Worm (Caenorhabditis elegans) whole organism, L3 larva: Measurements from ENCODE around the gene T23E7.6.
A peak's percentile ranks its signal among the peaks of the same experiment; 100 is the strongest.

ENCODE experiments used
- R02D3.7 ChIP-seq: fragments of 150-350 bp; optimal IDR thresholded peaks from 2 replicates; lab custom pipeline; 2014; ENCODE audit warnings: missing biosample characterization, missing genetic modification characterization
- aly-2 ChIP-seq: fragments of 150-350 bp; optimal IDR thresholded peaks from 2 replicates; lab custom pipeline; 2014; ENCODE audit warnings: missing biosample characterization, missing genetic modification characterization
- ama-1 ChIP-seq: fragments of 150-350 bp; optimal IDR thresholded peaks from 2 replicates; lab custom pipeline; 2018
- ceh-16 ChIP-seq: sonication (generic microtip); optimal IDR thresholded peaks from 2 replicates; lab custom pipeline; 2017; ENCODE audit warnings: missing biosample characterization, missing genetic modification characterization
- ceh-28 ChIP-seq: fragments of 150-350 bp; optimal IDR thresholded peaks from 2 replicates; lab custom pipeline; 2014; ENCODE audit warnings: missing biosample characterization, missing genetic modification reagents, missing genetic modification characterization
- ceh-82 ChIP-seq: fragments of 150-350 bp; optimal IDR thresholded peaks from 2 replicates; lab custom pipeline; 2014; ENCODE audit warnings: missing biosample characterization, missing genetic modification characterization
- ceh-9 ChIP-seq: sonication (generic microtip); optimal IDR thresholded peaks from 2 replicates; lab custom pipeline; 2018; ENCODE audit warnings: missing biosample characterization, missing genetic modification characterization
- daf-12 ChIP-seq: fragments of 150-350 bp; optimal IDR thresholded peaks from 2 replicates; lab custom pipeline; 2014; ENCODE audit warnings: missing biosample characterization, missing genetic modification reagents, missing genetic modification characterization
- egl-27 ChIP-seq: sonication (generic microtip); optimal IDR thresholded peaks from 4 replicates; lab custom pipeline; 2017; ENCODE audit warnings: missing biosample characterization, missing genetic modification reagents, missing genetic modification characterization
- egl-5 ChIP-seq: fragments of 150-350 bp; optimal IDR thresholded peaks from 2 replicates; lab custom pipeline; 2017; ENCODE audit warnings: missing biosample characterization, missing genetic modification reagents, missing genetic modification characterization, inconsistent platforms
- elt-2 ChIP-seq: sonication (generic microtip); optimal IDR thresholded peaks from 2 replicates; lab custom pipeline; 2016; ENCODE audit warnings: missing genetic modification reagents, mild to moderate bottlenecking, missing genetic modification characterization, missing compliant biosample characterization
- elt-3 ChIP-seq, 3 experiments: fragments of 150-350 bp in 1 of 3; sonication (generic microtip) in 2 of 3; optimal IDR thresholded peaks; 2 replicates in 2 of 3; 4 replicates in 1 of 3; lab custom pipeline; 2014 to 2017; ENCODE audit warnings: missing biosample characterization in 3 of 3, missing genetic modification characterization in 3 of 3
- eor-1 ChIP-seq, 2 experiments: fragments of 150-350 bp; optimal IDR thresholded peaks; 2 replicates each; lab custom pipeline; 2014 to 2018; ENCODE audit warnings: missing biosample characterization in 2 of 2, missing genetic modification characterization in 2 of 2
- fkh-10 ChIP-seq: sonication (generic microtip); optimal IDR thresholded peaks from 2 replicates; lab custom pipeline; 2017; ENCODE audit warnings: missing biosample characterization, missing genetic modification reagents, missing genetic modification characterization
- fkh-2 ChIP-seq: fragments of 150-350 bp; optimal IDR thresholded peaks from 2 replicates; lab custom pipeline; 2014; ENCODE audit warnings: missing biosample characterization, missing genetic modification reagents, missing genetic modification characterization
- fos-1 ChIP-seq: fragments of 150-350 bp; optimal IDR thresholded peaks from 2 replicates; lab custom pipeline; 2014; ENCODE audit warnings: missing biosample characterization, missing genetic modification characterization
- hmg-11 ChIP-seq: sonication (generic microtip); optimal IDR thresholded peaks from 2 replicates; lab custom pipeline; 2016; ENCODE audit warnings: missing genetic modification characterization, missing compliant biosample characterization
- jun-1 ChIP-seq: fragments of 150-350 bp; optimal IDR thresholded peaks from 2 replicates; lab custom pipeline; 2014; ENCODE audit warnings: missing biosample characterization, missing genetic modification reagents, missing genetic modification characterization
- lin-15B ChIP-seq: fragments of 150-350 bp; optimal IDR thresholded peaks from 2 replicates; lab custom pipeline; 2014; ENCODE audit warnings: missing biosample characterization, missing genetic modification characterization
- lsy-12 ChIP-seq: sonication (generic microtip); optimal IDR thresholded peaks from 2 replicates; lab custom pipeline; 2016; ENCODE audit warnings: mild to moderate bottlenecking, missing genetic modification characterization, missing compliant biosample characterization
- mdl-1 ChIP-seq: fragments of 150-350 bp; optimal IDR thresholded peaks from 2 replicates; lab custom pipeline; 2014; ENCODE audit warnings: missing biosample characterization, missing genetic modification characterization
- mml-1 ChIP-seq: fragments of 150-350 bp; sonication (generic microtip); optimal IDR thresholded peaks from 3 replicates; lab custom pipeline; 2014; ENCODE audit warnings: missing biosample characterization, missing genetic modification characterization
- nfya-1 ChIP-seq: sonication (generic microtip); optimal IDR thresholded peaks from 2 replicates; lab custom pipeline; 2017; ENCODE audit warnings: missing genetic modification characterization, mild to moderate bottlenecking, missing compliant biosample characterization, antibody characterized with exemption, moderate library complexity; ENCODE audit not compliant: insufficient read depth
- nhr-11 ChIP-seq: fragments of 150-350 bp; optimal IDR thresholded peaks from 2 replicates; lab custom pipeline; 2014; ENCODE audit warnings: missing biosample characterization, missing genetic modification characterization
- nhr-23 ChIP-seq: fragments of 150-350 bp; optimal IDR thresholded peaks from 2 replicates; lab custom pipeline; 2014; ENCODE audit warnings: missing biosample characterization, missing genetic modification reagents, missing genetic modification characterization
- nhr-237 ChIP-seq: fragments of 150-350 bp; optimal IDR thresholded peaks from 2 replicates; lab custom pipeline; 2014; ENCODE audit warnings: missing biosample characterization, missing genetic modification characterization
- nhr-25 ChIP-seq: sonication (generic microtip); optimal IDR thresholded peaks from 2 replicates; lab custom pipeline; 2017; ENCODE audit warnings: missing biosample characterization, missing genetic modification characterization
- nhr-43 ChIP-seq: sonication (generic microtip); optimal IDR thresholded peaks from 2 replicates; lab custom pipeline; 2016; ENCODE audit warnings: mild to moderate bottlenecking, missing genetic modification characterization, missing compliant biosample characterization; ENCODE audit not compliant: poor library complexity, severe bottlenecking
- nhr-67 ChIP-seq: fragments of 150-350 bp; optimal IDR thresholded peaks from 2 replicates; lab custom pipeline; 2014; ENCODE audit warnings: missing biosample characterization, missing genetic modification characterization
- pha-4 ChIP-seq: fragments of 150-350 bp; optimal IDR thresholded peaks from 2 replicates; lab custom pipeline; 2014; ENCODE audit warnings: missing biosample characterization, missing genetic modification reagents, missing genetic modification characterization
- pqm-1 ChIP-seq: fragments of 150-350 bp; optimal IDR thresholded peaks from 2 replicates; lab custom pipeline; 2017; ENCODE audit warnings: missing biosample characterization, missing genetic modification characterization, inconsistent platforms
- sea-2 ChIP-seq: fragments of 150-350 bp; sonication (generic microtip); optimal IDR thresholded peaks from 4 replicates; lab custom pipeline; 2014; ENCODE audit warnings: missing biosample characterization, missing genetic modification reagents, missing genetic modification characterization
- skn-1 ChIP-seq: fragments of 150-350 bp; optimal IDR thresholded peaks from 2 replicates; lab custom pipeline; 2014; ENCODE audit warnings: missing biosample characterization, missing genetic modification characterization
- snpc-4 ChIP-seq: fragments of 150-350 bp; optimal IDR thresholded peaks from 2 replicates; lab custom pipeline; 2014; ENCODE audit warnings: missing biosample characterization, missing genetic modification characterization
- tbx-2 ChIP-seq: sonication (generic microtip); optimal IDR thresholded peaks from 2 replicates; lab custom pipeline; 2016; ENCODE audit warnings: mild to moderate bottlenecking, missing genetic modification characterization, missing compliant biosample characterization
- unc-39 ChIP-seq: sonication (generic microtip); optimal IDR thresholded peaks from 4 replicates; lab custom pipeline; 2017; ENCODE audit warnings: missing biosample characterization, missing genetic modification characterization
- zag-1 ChIP-seq: fragments of 150-350 bp; optimal IDR thresholded peaks from 2 replicates; lab custom pipeline; 2014; ENCODE audit warnings: missing biosample characterization, missing genetic modification characterization
- ztf-11 ChIP-seq: fragments of 150-350 bp; optimal IDR thresholded peaks from 2 replicates; lab custom pipeline; 2014; ENCODE audit warnings: missing biosample characterization, missing genetic modification characterization

T23E7.6 gene

ce11 chrX:17640790-17641189 is 43.8 kb downstream of the T23E7.6 start, which contains the start of gene H18N23.2:
TSS of gene H18N23.2 (minus strand) at chrX:17640871.
- peak; percentile 52 for TF ChIP-seq mdl-1 (tag; lab: Kevin White, UChicago)
- no peak for TF ChIP-seq nhr-11 (tag; lab: Kevin White, UChicago)
- peak; percentile 17 for TF ChIP-seq lsy-12 (tag; lab: Kevin White, UChicago)
- TF ChIP-seq ceh-82 (tag; lab: Kevin White, UChicago), result no peak
- TF ChIP-seq tbx-2 (tag; lab: Kevin White, UChicago), result peak; percentile 13
- no peak for TF ChIP-seq unc-39 (tag; lab: Kevin White, UChicago)
- no peak for TF ChIP-seq egl-27 (tag; lab: Kevin White, UChicago)
- no peak for TF ChIP-seq pqm-1 (tag; lab: Kevin White, UChicago)
- no peak for TF ChIP-seq nhr-237 (tag; lab: Kevin White, UChicago)
- no peak for TF ChIP-seq eor-1 (tag; optimal IDR thresholded peaks at IDR 0.05; lab: Kevin White, UChicago)
- TF ChIP-seq ceh-16 (tag; lab: Kevin White, UChicago), result no peak
- peak; percentile 97 for TF ChIP-seq nhr-43 (tag; lab: Kevin White, UChicago)
- no peak for TF ChIP-seq ztf-11 (tag; lab: Kevin White, UChicago)
- peak; percentile 20 for TF ChIP-seq pha-4
- TF ChIP-seq fkh-10 (GFP tag; lab: Kevin White, UChicago), result no peak
- peak; percentile 66 for TF ChIP-seq nhr-23 (tag; lab: Kevin White, UChicago)
- TF ChIP-seq ama-1 (lab: Kevin White, UChicago), result no peak
- TF ChIP-seq nhr-25 (tag; lab: Kevin White, UChicago), result peak; percentile 73
- TF ChIP-seq daf-12 (tag; lab: Kevin White, UChicago), result no peak
- TF ChIP-seq egl-5 (tag; lab: Kevin White, UChicago), result peak; percentile 12
- TF ChIP-seq snpc-4 (tag; lab: Kevin White, UChicago), result no peak
- TF ChIP-seq elt-3 (tag; optimal IDR thresholded peaks at IDR 0.05; lab: Kevin White, UChicago), result peak in 2 of 3 experiments; percentile 20 to 49
- TF ChIP-seq mml-1 (tag; lab: Kevin White, UChicago), result peak; percentile 90
- TF ChIP-seq, all 47 proteins: peak for 10

- peak; percentile 57 for TF ChIP-seq pqm-1 (tag; lab: Kevin White, UChicago)
- TF ChIP-seq ceh-16 (tag; lab: Kevin White, UChicago), result no peak
- TF ChIP-seq pha-4, result peak; percentile 47
- TF ChIP-seq elt-2, result peak; percentile 78
Measured at ce11 chrX:17638970-17639369, 45.6 kb downstream of the T23E7.6 start.

- TF ChIP-seq ama-1 (lab: Kevin White, UChicago), result no peak
- peak; percentile 7 for TF ChIP-seq pqm-1 (tag; lab: Kevin White, UChicago)
- TF ChIP-seq nhr-43 (tag; lab: Kevin White, UChicago), result peak; percentile 81
- TF ChIP-seq elt-2, result peak; percentile 39
- TF ChIP-seq lsy-12 (tag; lab: Kevin White, UChicago), result no peak
- TF ChIP-seq hmg-11 (tag; lab: Kevin White, UChicago), result no peak
- no peak for TF ChIP-seq elt-3 (tag; optimal IDR thresholded peaks at IDR 0.05; lab: Kevin White, UChicago)
- no peak for TF ChIP-seq snpc-4 (tag; lab: Kevin White, UChicago)
- no peak for TF ChIP-seq eor-1 (tag; optimal IDR thresholded peaks at IDR 0.05; lab: Kevin White, UChicago)
- no peak for TF ChIP-seq daf-12 (tag; lab: Kevin White, UChicago)
- TF ChIP-seq fkh-10 (GFP tag; lab: Kevin White, UChicago), result no peak
- TF ChIP-seq sea-2 (GFP tag; lab: Kevin White, UChicago), result no peak
- TF ChIP-seq egl-27 (tag; lab: Kevin White, UChicago), result no peak
- peak; percentile 71 for TF ChIP-seq nhr-23 (tag; lab: Kevin White, UChicago)
- TF ChIP-seq zag-1 (tag; lab: Kevin White, UChicago), result no peak
- TF ChIP-seq ceh-28 (tag; lab: Kevin White, UChicago), result no peak
- no peak for TF ChIP-seq fos-1
- no peak for TF ChIP-seq mdl-1 (tag; lab: Kevin White, UChicago)
- TF ChIP-seq fkh-2 (tag; lab: Kevin White, UChicago), result no peak
- no peak for TF ChIP-seq skn-1 (tag; lab: Kevin White, UChicago)
- TF ChIP-seq pha-4, result peak; percentile 25
- TF ChIP-seq lin-15B (tag; lab: Kevin White, UChicago), result no peak
- peak; percentile 25 for TF ChIP-seq nfya-1 (tag; lab: Kevin White, UChicago)
Measured at ce11 chrX:17638460-17638859, 46.2 kb downstream of the T23E7.6 start.

ce11 chrX:17637528-17637927 is 47.1 kb downstream of the T23E7.6 start:
- TF ChIP-seq aly-2 (tag; lab: Kevin White, UChicago) (no peak), R02D3.7 (no peak), ceh-16 (tag; lab: Kevin White, UChicago) (no peak), pha-4 (peak; percentile 91), sea-2 (GFP tag; lab: Kevin White, UChicago) (no peak), nhr-67 (tag; lab: Kevin White, UChicago) (no peak), ceh-9 (tag; lab: Kevin White, UChicago) (no peak), eor-1 (tag; optimal IDR thresholded peaks at IDR 0.05; lab: Kevin White, UChicago) (no peak), fos-1 (no peak), nhr-43 (tag; lab: Kevin White, UChicago) (no peak), fkh-2 (tag; lab: Kevin White, UChicago) (no peak), jun-1 (no peak), elt-2 (peak; percentile 30), mml-1 (tag; lab: Kevin White, UChicago) (no peak), elt-3 (tag; optimal IDR thresholded peaks at IDR 0.05; lab: Kevin White, UChicago) (no peak)
- TF ChIP-seq, all 47 proteins: peak for 2
